Worm (Caenorhabditis elegans) whole organism, early embryonic: ENCODE data around the gene F45G2.8.

ENCODE experiments used
- B0310.2 ChIP-seq: sonication (generic microtip); optimal IDR thresholded peaks from 2 replicates; lab custom pipeline; 2016; ENCODE audit warnings: mild to moderate bottlenecking, missing genetic modification characterization, missing compliant biosample characterization
- aly-1 ChIP-seq: sonication (generic microtip); optimal IDR thresholded peaks from 2 replicates; lab custom pipeline; 2016; ENCODE audit warnings: missing genetic modification characterization, missing compliant biosample characterization
- ama-1 ChIP-seq: fragments of 150-350 bp; optimal IDR thresholded peaks from 2 replicates; lab custom pipeline; 2014
- flt-1 ChIP-seq: fragments of 200-800 bp; sonication (Bioruptor generic); IDR thresholded peaks from 2 replicates; pipeline ENCODE4 v1.3.6; 2022; ENCODE audit warnings: missing genetic modification characterization, missing compliant biosample characterization
- pes-1 ChIP-seq: fragments of 200-800 bp; sonication (Bioruptor generic); IDR thresholded peaks from 2 replicates; pipeline ENCODE4 v1.3.6; 2022; ENCODE audit warnings: missing genetic modification reagents, missing genetic modification characterization, missing compliant biosample characterization
- tbx-11 ChIP-seq: fragments of 200-800 bp; sonication (Bioruptor generic); IDR thresholded peaks from 2 replicates; pipeline ENCODE4 v1.3.6; 2022; ENCODE audit warnings: missing genetic modification characterization, missing compliant biosample characterization

ce11 chrIII:13426036-13426435, 9.4 kb downstream of the F45G2.8 start, which contains the start of gene cope-1:
- TF ChIP-seq aly-1 (tag; lab: Kevin White, UChicago) (no peak), B0310.2 (tag; lab: Kevin White, UChicago) (no peak), tbx-11 (GFP tag; lab: Robert Waterston, UW) (no peak), flt-1 (no peak), pes-1 (GFP tag; lab: Robert Waterston, UW) (no peak), ama-1 (lab: Kevin White, UChicago) (no peak)
